Worm (Caenorhabditis elegans) whole organism, mixed stage, embryonic: Measurements from ENCODE around the gene osm-3.

Source experiments
- M03D4.4 ChIP-seq: sonication (generic microtip); optimal IDR thresholded peaks from 2 replicates; lab custom pipeline; 2017; ENCODE audit warnings: mild to moderate bottlenecking, missing genetic modification characterization, missing compliant biosample characterization
- bed-3 ChIP-seq: fragments of 200-800 bp; sonication (Bioruptor generic); optimal IDR thresholded peaks from 3 replicates; lab custom pipeline; 2018; ENCODE audit warnings: mild to moderate bottlenecking, missing genetic modification characterization, moderate library complexity, missing compliant biosample characterization
- blmp-1 ChIP-seq: fragments of 150-350 bp; optimal IDR thresholded peaks from 2 replicates; lab custom pipeline; 2014; ENCODE audit warnings: missing biosample characterization, missing genetic modification characterization
- ceh-39 ChIP-seq: fragments of 150-350 bp; optimal IDR thresholded peaks from 2 replicates; lab custom pipeline; 2014; ENCODE audit warnings: missing biosample characterization, missing genetic modification characterization
- ces-1 ChIP-seq: fragments of 150-350 bp; optimal IDR thresholded peaks from 2 replicates; lab custom pipeline; 2014; ENCODE audit warnings: missing biosample characterization, missing genetic modification reagents, missing genetic modification characterization
- cnd-1 ChIP-seq: fragments of 200-800 bp; sonication (Bioruptor generic); optimal IDR thresholded peaks from 2 replicates; lab custom pipeline; 2018; ENCODE audit warnings: mild to moderate bottlenecking, missing genetic modification characterization, missing compliant biosample characterization
- elt-1 ChIP-seq: sonication (generic microtip); optimal IDR thresholded peaks from 2 replicates; lab custom pipeline; 2017; ENCODE audit warnings: missing genetic modification characterization, mild to moderate bottlenecking, missing compliant biosample characterization, antibody characterized with exemption, moderate library complexity, borderline replicate concordance; ENCODE audit not compliant: insufficient read depth
- elt-3 ChIP-seq: fragments of 150-350 bp; optimal IDR thresholded peaks from 2 replicates; lab custom pipeline; 2014; ENCODE audit warnings: missing biosample characterization, missing genetic modification characterization
- ham-2 ChIP-seq: fragments of 200-800 bp; sonication (Bioruptor generic); optimal IDR thresholded peaks from 2 replicates; lab custom pipeline; 2018; ENCODE audit warnings: mild to moderate bottlenecking, missing genetic modification characterization, missing compliant biosample characterization
- hlh-1 ChIP-seq: fragments of 150-350 bp; optimal IDR thresholded peaks from 2 replicates; lab custom pipeline; 2014; ENCODE audit warnings: missing biosample characterization, missing genetic modification reagents, missing genetic modification characterization
- lin-13 ChIP-seq: fragments of 150-350 bp; optimal IDR thresholded peaks from 2 replicates; lab custom pipeline; 2014; ENCODE audit warnings: missing biosample characterization, missing genetic modification characterization
- lin-32 ChIP-seq: fragments of 200-800 bp; sonication (Bioruptor generic); optimal IDR thresholded peaks from 2 replicates; lab custom pipeline; 2018; ENCODE audit warnings: mild to moderate bottlenecking, missing genetic modification characterization, missing compliant biosample characterization
- lsy-2 ChIP-seq: fragments of 150-350 bp; optimal IDR thresholded peaks from 2 replicates; lab custom pipeline; 2014; ENCODE audit warnings: missing biosample characterization, missing genetic modification characterization
- mep-1 ChIP-seq: fragments of 150-350 bp; optimal IDR thresholded peaks from 2 replicates; lab custom pipeline; 2017; ENCODE audit warnings: missing biosample characterization, missing genetic modification reagents, missing genetic modification characterization, inconsistent platforms
- mls-2 ChIP-seq: sonication (generic microtip); optimal IDR thresholded peaks from 2 replicates; lab custom pipeline; 2016; ENCODE audit warnings: mild to moderate bottlenecking, missing genetic modification characterization, moderate library complexity, missing compliant biosample characterization
- nhr-12 ChIP-seq: fragments of 150-350 bp; optimal IDR thresholded peaks from 2 replicates; lab custom pipeline; 2014; ENCODE audit warnings: missing biosample characterization, missing genetic modification characterization
- nhr-2 ChIP-seq: fragments of 150-350 bp; optimal IDR thresholded peaks from 2 replicates; lab custom pipeline; 2014; ENCODE audit warnings: missing biosample characterization, missing genetic modification characterization
- nhr-28 ChIP-seq: fragments of 150-350 bp; optimal IDR thresholded peaks from 2 replicates; lab custom pipeline; 2014; ENCODE audit warnings: missing biosample characterization, missing genetic modification characterization
- nhr-76 ChIP-seq: sonication (generic microtip); optimal IDR thresholded peaks from 2 replicates; lab custom pipeline; 2017; ENCODE audit warnings: missing biosample characterization, missing genetic modification characterization
- pha-4 ChIP-seq: fragments of 150-350 bp; optimal IDR thresholded peaks from 2 replicates; lab custom pipeline; 2018; ENCODE audit warnings: missing biosample characterization, missing genetic modification reagents, missing genetic modification characterization
- sem-2 ChIP-seq: fragments of 200-800 bp; sonication (Bioruptor generic); optimal IDR thresholded peaks from 2 replicates; lab custom pipeline; 2018; ENCODE audit warnings: mild to moderate bottlenecking, missing genetic modification characterization, missing compliant biosample characterization
- sptf-1 ChIP-seq: sonication (generic microtip); optimal IDR thresholded peaks from 2 replicates; lab custom pipeline; 2017; ENCODE audit warnings: mild to moderate bottlenecking, missing genetic modification characterization, moderate library complexity, missing compliant biosample characterization
- tbx-8 ChIP-seq: fragments of 200-800 bp; sonication (Bioruptor generic); optimal IDR thresholded peaks from 2 replicates; lab custom pipeline; 2018; ENCODE audit warnings: mild to moderate bottlenecking, missing genetic modification characterization, moderate library complexity, missing compliant biosample characterization
- unc-120 ChIP-seq: sonication (generic microtip); optimal IDR thresholded peaks from 2 replicates; lab custom pipeline; 2017; ENCODE audit warnings: missing genetic modification characterization, missing compliant biosample characterization; ENCODE audit not compliant: poor library complexity, severe bottlenecking
- unc-39 ChIP-seq: fragments of 150-350 bp; optimal IDR thresholded peaks from 2 replicates; lab custom pipeline; 2014; ENCODE audit warnings: missing biosample characterization, missing genetic modification characterization
- unc-62 ChIP-seq: fragments of 150-350 bp; optimal IDR thresholded peaks from 2 replicates; lab custom pipeline; 2014; ENCODE audit warnings: missing biosample characterization, missing genetic modification reagents, missing genetic modification characterization
- zip-8 ChIP-seq: fragments of 150-350 bp; optimal IDR thresholded peaks from 2 replicates; lab custom pipeline; 2014; ENCODE audit warnings: missing biosample characterization, missing genetic modification characterization
- ztf-11 ChIP-seq: fragments of 150-350 bp; optimal IDR thresholded peaks from 2 replicates; lab custom pipeline; 2014; ENCODE audit warnings: missing biosample characterization, missing genetic modification characterization

osm-3 gene

DNA sequence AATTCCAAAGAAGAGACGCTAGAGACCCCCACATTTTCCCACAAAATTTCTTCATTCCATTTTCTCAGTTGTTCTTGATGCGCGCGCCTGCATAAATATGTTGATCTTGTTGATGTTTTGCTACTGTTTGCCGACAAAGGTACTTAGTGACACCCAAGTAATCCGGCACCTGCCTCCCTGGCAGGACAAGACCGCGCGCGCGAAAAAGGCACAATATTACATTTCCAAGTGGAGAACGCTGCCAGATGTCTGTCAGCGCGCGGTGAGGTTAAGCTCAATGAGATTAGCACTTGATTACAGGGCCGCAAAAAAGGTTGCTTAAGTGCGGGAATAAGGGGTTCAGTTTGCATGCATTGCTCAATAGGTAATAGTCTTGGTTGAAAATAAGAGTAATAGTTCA is 40.8 kb upstream of the osm-3 start:
- TF ChIP-seq unc-62 (GFP tag; lab: Kevin White, UChicago) = no peak
- TF ChIP-seq ces-1 = peak; percentile 59
- peak; percentile 54 for TF ChIP-seq nhr-2 (tag; lab: Kevin White, UChicago)

DNA sequence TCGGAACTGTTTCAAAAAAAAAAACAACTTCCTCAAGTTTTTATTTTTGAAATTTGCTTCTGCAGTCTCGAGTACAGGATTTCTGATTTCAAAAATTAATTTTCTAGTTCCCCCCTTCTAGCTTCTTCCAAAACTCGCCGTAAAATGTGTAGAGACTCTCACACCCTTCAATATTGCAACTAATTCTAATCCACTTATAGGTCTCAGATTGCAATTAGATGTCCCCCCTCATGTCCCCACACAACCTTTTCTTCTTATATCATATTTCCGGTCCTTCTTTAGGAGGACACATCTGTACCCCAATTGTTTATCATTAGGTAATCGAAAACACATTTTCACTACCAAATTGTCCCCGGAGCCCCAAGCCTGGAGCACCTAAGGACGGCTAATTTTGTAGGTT is 39.6 kb upstream of the osm-3 start:
- TF ChIP-seq unc-120 (no peak), lin-13 (tag; lab: Kevin White, UChicago) (no peak), sem-2 (GFP tag; lab: Kevin White, UChicago) (no peak), nhr-2 (tag; lab: Kevin White, UChicago) (peak; percentile 22), ces-1 (peak; percentile 90), M03D4.4 (tag; lab: Kevin White, UChicago) (no peak)

- TF ChIP-seq nhr-12 (tag; lab: Kevin White, UChicago) = no peak
- TF ChIP-seq blmp-1 = no peak
- TF ChIP-seq pha-4 (tag; lab: Kevin White, UChicago) = no peak
- no peak for TF ChIP-seq elt-1 (tag; lab: Kevin White, UChicago)
- TF ChIP-seq M03D4.4 (tag; lab: Kevin White, UChicago) = no peak
- TF ChIP-seq ham-2 (GFP tag; lab: Kevin White, UChicago) = no peak
- no peak for TF ChIP-seq mep-1 (tag; lab: Kevin White, UChicago)
- TF ChIP-seq, all 35 proteins: peak for 0
Measured at ce11 chrIV:3839420-3839819, 38.6 kb upstream of the osm-3 start, which contains the start of gene F28F9.2. F28F9.2 (plus strand) TSS chrIV:3839720.

ce11 chrIV:3838687-3839086 is 37.8 kb upstream of the osm-3 start:
- TF ChIP-seq nhr-2 (tag; lab: Kevin White, UChicago) (peak; percentile 50), elt-3 (tag; lab: Kevin White, UChicago) (no peak)

DNA sequence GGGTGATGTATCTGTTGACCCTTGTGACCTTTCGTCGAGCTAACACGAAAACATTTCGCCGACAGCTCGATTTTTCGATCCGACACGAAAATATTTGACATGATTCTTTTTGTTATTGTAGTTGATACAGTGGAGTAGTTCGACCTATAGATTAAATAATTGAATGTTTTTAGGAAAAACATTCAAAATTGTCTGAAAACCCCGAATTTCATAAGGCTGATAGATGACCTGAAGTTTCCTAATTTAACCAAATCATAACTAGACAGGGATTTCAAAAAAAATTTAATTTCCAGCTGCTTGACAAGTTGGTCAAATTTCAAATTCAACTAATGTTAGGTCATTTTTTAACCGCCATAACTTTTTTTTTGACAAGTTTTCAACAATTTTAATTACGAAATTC is 34.2 kb upstream of the osm-3 start, which contains the start of gene cal-3:
Gene cal-3 (minus strand): TSS at position 101 of the 400 bp plus-strand sequence.
- no peak for TF ChIP-seq cnd-1 (tag; lab: Kevin White, UChicago)

DNA sequence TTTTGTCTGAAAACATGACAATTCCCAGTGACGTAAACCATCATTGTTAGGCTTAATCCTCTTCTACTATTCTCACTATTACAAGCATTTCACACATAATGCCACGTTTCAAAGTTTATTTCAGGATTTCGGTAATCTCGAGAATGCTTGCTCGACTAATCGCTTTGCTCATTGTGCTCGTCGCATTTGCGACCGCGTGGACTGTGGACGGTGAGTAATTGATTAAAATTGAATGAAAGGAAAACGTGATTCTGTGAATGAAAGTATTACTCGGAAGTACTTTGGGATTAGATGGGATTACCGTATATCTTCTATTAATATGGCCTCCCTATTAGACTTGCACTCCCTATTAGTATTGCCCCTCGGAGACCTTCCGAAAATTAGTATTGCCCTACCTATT is 32.9 kb upstream of the osm-3 start:
- no peak for TF ChIP-seq ceh-39 (tag; lab: Kevin White, UChicago)
- no peak for TF ChIP-seq hlh-1
- TF ChIP-seq lin-32 (GFP tag; lab: Kevin White, UChicago) = no peak
- no peak for TF ChIP-seq blmp-1
- no peak for TF ChIP-seq unc-62 (GFP tag; lab: Kevin White, UChicago)
- no peak for TF ChIP-seq sptf-1 (tag; lab: Kevin White, UChicago)
- no peak for TF ChIP-seq ztf-11 (tag; lab: Kevin White, UChicago)
- TF ChIP-seq nhr-28 = no peak
- TF ChIP-seq zip-8 (tag; lab: Kevin White, UChicago) = no peak
- no peak for TF ChIP-seq mls-2 (tag; lab: Kevin White, UChicago)
- no peak for TF ChIP-seq unc-120
- no peak for TF ChIP-seq nhr-76
- TF ChIP-seq tbx-8 (GFP tag; lab: Kevin White, UChicago) = no peak
- TF ChIP-seq lsy-2 (tag; lab: Kevin White, UChicago) = no peak
- no peak for TF ChIP-seq unc-39 (tag; lab: Kevin White, UChicago)

- no peak for TF ChIP-seq bed-3 (GFP tag; lab: Kevin White, UChicago)
- no peak for TF ChIP-seq elt-1 (tag; lab: Kevin White, UChicago)
- no peak for TF ChIP-seq zip-8 (tag; lab: Kevin White, UChicago)
Measured at ce11 chrIV:3832040-3832439, 31.2 kb upstream of the osm-3 start.
